Worm (Caenorhabditis elegans) whole organism, L4 larva: Measurements from ENCODE around the gene lido-18.

Experiments
- F10B5.3 ChIP-seq: sonication (generic microtip); optimal IDR thresholded peaks from 2 replicates; lab custom pipeline; 2016; ENCODE audit warnings: mild to moderate bottlenecking, missing genetic modification characterization, missing compliant biosample characterization
- F26F4.8 ChIP-seq: fragments of 200-800 bp; sonication (Bioruptor generic); conservative IDR thresholded peaks from 2 replicates; pipeline ENCODE4 v1.3.6; 2022; ENCODE audit warnings: missing genetic modification characterization, missing compliant biosample characterization
- F37D6.2 ChIP-seq: sonication (generic microtip); optimal IDR thresholded peaks from 2 replicates; lab custom pipeline; 2016; ENCODE audit warnings: mild to moderate bottlenecking, missing genetic modification characterization, missing compliant biosample characterization
- F49E8.2 ChIP-seq: sonication (generic microtip); optimal IDR thresholded peaks from 2 replicates; lab custom pipeline; 2016; ENCODE audit warnings: missing compliant biosample characterization, mild to moderate bottlenecking, missing genetic modification characterization, borderline replicate concordance
- T26A8.4 ChIP-seq: fragments of 200-800 bp; sonication (Bioruptor generic); IDR thresholded peaks from 2 replicates; pipeline ENCODE4 v1.3.6; 2022; ENCODE audit warnings: missing genetic modification characterization, missing compliant biosample characterization
- Y105C5A.15 ChIP-seq: fragments of 200-800 bp; sonication (Bioruptor generic); IDR thresholded peaks from 2 replicates; pipeline ENCODE4 v1.3.6; 2022; ENCODE audit warnings: missing genetic modification characterization, missing compliant biosample characterization
- Y5F2A.4 ChIP-seq: fragments of 200-800 bp; sonication (Bioruptor generic); optimal IDR thresholded peaks from 2 replicates; lab custom pipeline; 2018; ENCODE audit warnings: mild to moderate bottlenecking, missing genetic modification characterization, missing compliant biosample characterization
- ZK546.5 ChIP-seq, 2 experiments: sonication (generic microtip); optimal IDR thresholded peaks; 2 replicates each; lab custom pipeline; 2017; ENCODE audit warnings: missing biosample characterization in 2 of 2, missing genetic modification characterization in 2 of 2
- aha-1 ChIP-seq: fragments of 150-350 bp; peaks from one replicate; lab custom pipeline; 2014; ENCODE audit warnings: missing biosample characterization, missing genetic modification characterization
- arid-1 ChIP-seq: fragments of 200-800 bp; sonication (Bioruptor generic); conservative IDR thresholded peaks from 2 replicates; pipeline ENCODE4 v1.3.6; 2022; ENCODE audit warnings: missing genetic modification reagents, missing genetic modification characterization, missing compliant biosample characterization
- ceh-20 ChIP-seq: fragments of 200-800 bp; sonication (Bioruptor generic); IDR thresholded peaks from 2 replicates; pipeline ENCODE4 v1.3.6; 2022; ENCODE audit warnings: missing genetic modification reagents, missing genetic modification characterization, missing compliant biosample characterization
- ceh-32 ChIP-seq: sonication (generic microtip); optimal IDR thresholded peaks from 2 replicates; lab custom pipeline; 2016; ENCODE audit warnings: mild to moderate bottlenecking, missing genetic modification characterization, missing compliant biosample characterization; ENCODE audit not compliant: poor library complexity
- ceh-82 ChIP-seq: sonication (generic microtip); optimal IDR thresholded peaks from 2 replicates; lab custom pipeline; 2017; ENCODE audit warnings: missing biosample characterization, missing genetic modification characterization
- daf-19 ChIP-seq: fragments of 200-800 bp; sonication (Bioruptor generic); conservative IDR thresholded peaks from 2 replicates; pipeline ENCODE4 v1.3.6; 2022; ENCODE audit warnings: missing genetic modification characterization, missing compliant biosample characterization
- dmd-6 ChIP-seq: fragments of 200-800 bp; sonication (Bioruptor generic); IDR thresholded peaks from 2 replicates; pipeline ENCODE4 v1.3.6; 2022; ENCODE audit warnings: missing genetic modification reagents, missing genetic modification characterization, missing compliant biosample characterization
- egl-43 ChIP-seq: fragments of 200-800 bp; sonication (Bioruptor generic); IDR thresholded peaks from 2 replicates; pipeline ENCODE4 v1.3.6; 2022; ENCODE audit warnings: missing genetic modification reagents, missing genetic modification characterization, missing compliant biosample characterization
- fkh-10 ChIP-seq: fragments of 150-350 bp; optimal IDR thresholded peaks from 2 replicates; lab custom pipeline; 2014; ENCODE audit warnings: missing biosample characterization, missing genetic modification reagents, missing genetic modification characterization
- gei-8 ChIP-seq: fragments of 200-800 bp; sonication (Bioruptor generic); optimal IDR thresholded peaks from 2 replicates; lab custom pipeline; 2018; ENCODE audit warnings: mild to moderate bottlenecking, missing genetic modification characterization, missing compliant biosample characterization
- hlh-30 ChIP-seq: sonication (generic microtip); optimal IDR thresholded peaks from 2 replicates; lab custom pipeline; 2017; ENCODE audit warnings: antibody characterized with exemption, mild to moderate bottlenecking, missing genetic modification characterization, missing compliant biosample characterization; ENCODE audit not compliant: insufficient read depth
- lim-7 ChIP-seq: fragments of 200-800 bp; sonication (Bioruptor generic); IDR thresholded peaks from 2 replicates; pipeline ENCODE4 v1.3.6; 2022; ENCODE audit warnings: missing genetic modification characterization, missing compliant biosample characterization
- lin-13 ChIP-seq: fragments of 150-350 bp; optimal IDR thresholded peaks from 2 replicates; lab custom pipeline; 2014; ENCODE audit warnings: missing biosample characterization, missing genetic modification reagents, missing genetic modification characterization
- lin-15B ChIP-seq: fragments of 150-350 bp; sonication (generic microtip); optimal IDR thresholded peaks from 3 replicates; lab custom pipeline; 2014; ENCODE audit warnings: missing biosample characterization, missing genetic modification characterization
- lin-29 ChIP-seq: fragments of 200-800 bp; sonication (Bioruptor generic); IDR thresholded peaks from 2 replicates; pipeline ENCODE4 v1.3.6; 2022; ENCODE audit warnings: missing genetic modification reagents, missing genetic modification characterization, missing compliant biosample characterization
- lin-38 ChIP-seq: fragments of 200-800 bp; sonication (Bioruptor generic); IDR thresholded peaks from 2 replicates; pipeline ENCODE4 v1.3.6; 2022; ENCODE audit warnings: missing genetic modification reagents, missing genetic modification characterization, missing compliant biosample characterization
- lsy-2 ChIP-seq, 2 experiments: fragments of 150-350 bp in 1 of 2; sonication (generic microtip) in 1 of 2; optimal IDR thresholded peaks; 2 replicates each; lab custom pipeline; 2014 to 2017; ENCODE audit warnings: missing biosample characterization in 2 of 2, missing genetic modification characterization in 2 of 2
- madf-9 ChIP-seq: fragments of 200-800 bp; sonication (Bioruptor generic); conservative IDR thresholded peaks from 2 replicates; pipeline ENCODE4 v1.3.6; 2022; ENCODE audit warnings: missing genetic modification reagents, missing genetic modification characterization, missing compliant biosample characterization
- mdl-1 ChIP-seq, 2 experiments: fragments of 150-350 bp in 1 of 2; sonication (generic microtip) in 1 of 2; optimal IDR thresholded peaks; 2 replicates each; lab custom pipeline; 2014 to 2017; ENCODE audit warnings: missing biosample characterization in 2 of 2, missing genetic modification characterization in 2 of 2
- nhr-102 ChIP-seq: sonication (generic microtip); optimal IDR thresholded peaks from 2 replicates; lab custom pipeline; 2016; ENCODE audit warnings: mild to moderate bottlenecking, missing genetic modification characterization, moderate library complexity, missing compliant biosample characterization
- nhr-11 ChIP-seq: fragments of 150-350 bp; optimal IDR thresholded peaks from 2 replicates; lab custom pipeline; 2014; ENCODE audit warnings: missing biosample characterization, missing genetic modification characterization
- nhr-25 ChIP-seq: sonication (generic microtip); optimal IDR thresholded peaks from 2 replicates; lab custom pipeline; 2017; ENCODE audit warnings: missing genetic modification characterization, mild to moderate bottlenecking, missing compliant biosample characterization, antibody characterized with exemption, moderate library complexity, borderline replicate concordance; ENCODE audit not compliant: insufficient read depth
- nhr-28 ChIP-seq: fragments of 150-350 bp; optimal IDR thresholded peaks from 2 replicates; lab custom pipeline; 2014; ENCODE audit warnings: missing biosample characterization, missing genetic modification characterization
- nhr-41 ChIP-seq: fragments of 200-800 bp; sonication (Bioruptor generic); IDR thresholded peaks from 2 replicates; pipeline ENCODE4 v1.3.6; 2022; ENCODE audit warnings: missing genetic modification reagents, missing genetic modification characterization, missing compliant biosample characterization
- nhr-42 ChIP-seq: fragments of 200-800 bp; sonication (Bioruptor generic); IDR thresholded peaks from 2 replicates; pipeline ENCODE4 v1.3.6; 2022; ENCODE audit warnings: missing genetic modification characterization, missing compliant biosample characterization
- nhr-6 ChIP-seq: fragments of 150-350 bp; optimal IDR thresholded peaks from 2 replicates; lab custom pipeline; 2014; ENCODE audit warnings: missing biosample characterization, missing genetic modification characterization
- nhr-76 ChIP-seq: fragments of 150-350 bp; optimal IDR thresholded peaks from 2 replicates; lab custom pipeline; 2014; ENCODE audit warnings: missing biosample characterization, missing genetic modification characterization
- nhr-77 ChIP-seq: fragments of 150-350 bp; optimal IDR thresholded peaks from 2 replicates; lab custom pipeline; 2014; ENCODE audit warnings: missing biosample characterization, missing genetic modification characterization
- pha-4 ChIP-seq, 2 experiments: fragments of 150-350 bp in 1 of 2; fragments of 200-800 bp in 1 of 2; sonication (Bioruptor generic) in 1 of 2; IDR thresholded peaks in 1 of 2; optimal IDR thresholded peaks in 1 of 2; 2 replicates each; pipeline versions ENCODE4 v1.3.6 to Lab custom; 2014 to 2022; ENCODE audit warnings: missing genetic modification characterization in 2 of 2, missing genetic modification reagents in 2 of 2, missing biosample characterization in 1 of 2, missing compliant biosample characterization in 1 of 2
- php-3 ChIP-seq: fragments of 200-800 bp; sonication (Bioruptor generic); IDR thresholded peaks from 2 replicates; pipeline ENCODE4 v1.3.6; 2022; ENCODE audit warnings: missing genetic modification reagents, missing genetic modification characterization, missing compliant biosample characterization
- rbr-2 ChIP-seq: sonication (generic microtip); optimal IDR thresholded peaks from 2 replicates; lab custom pipeline; 2016; ENCODE audit warnings: missing genotype, missing genetic modification characterization, missing compliant biosample characterization
- sdz-12 ChIP-seq: fragments of 200-800 bp; sonication (Bioruptor generic); optimal IDR thresholded peaks from 2 replicates; lab custom pipeline; 2018; ENCODE audit warnings: mild to moderate bottlenecking, missing genetic modification characterization, missing compliant biosample characterization
- set-16 ChIP-seq: fragments of 200-800 bp; sonication (Bioruptor generic); IDR thresholded peaks from 2 replicates; pipeline ENCODE4 v1.3.6; 2022; ENCODE audit warnings: missing genetic modification reagents, missing genetic modification characterization, missing compliant biosample characterization
- snpc-4 ChIP-seq: fragments of 150-350 bp; optimal IDR thresholded peaks from 2 replicates; lab custom pipeline; 2014; ENCODE audit warnings: missing biosample characterization, missing genetic modification characterization
- spr-1 ChIP-seq: sonication (generic microtip); optimal IDR thresholded peaks from 2 replicates; lab custom pipeline; 2016; ENCODE audit warnings: mild to moderate bottlenecking, missing genetic modification characterization, missing compliant biosample characterization
- tra-1 ChIP-seq: fragments of 200-800 bp; sonication (Bioruptor generic); IDR thresholded peaks from 2 replicates; pipeline ENCODE4 v1.3.6; 2022; ENCODE audit warnings: missing genetic modification reagents, missing genetic modification characterization, missing compliant biosample characterization
- unc-62 ChIP-seq, 3 experiments: fragments of 150-350 bp in 1 of 3; sonication (generic microtip); optimal IDR thresholded peaks in 2 of 3; peaks in 1 of 3; 1 replicate in 1 of 3; 2 replicates in 2 of 3; lab custom pipeline; 2014 to 2017; ENCODE audit warnings: missing biosample characterization in 3 of 3, missing genetic modification characterization in 3 of 3, missing genetic modification reagents in 3 of 3, missing genotype in 1 of 3
- zag-1 ChIP-seq: fragments of 150-350 bp; optimal IDR thresholded peaks from 2 replicates; lab custom pipeline; 2014; ENCODE audit warnings: missing biosample characterization, missing genetic modification characterization
- zfp-2 ChIP-seq: sonication (generic microtip); optimal IDR thresholded peaks from 2 replicates; lab custom pipeline; 2016; ENCODE audit warnings: mild to moderate bottlenecking, missing genetic modification characterization, missing compliant biosample characterization
- zfp-3 ChIP-seq: fragments of 200-800 bp; sonication (Bioruptor generic); conservative IDR thresholded peaks from 2 replicates; pipeline ENCODE4 v1.3.6; 2022; ENCODE audit warnings: missing genetic modification reagents, missing genetic modification characterization, missing compliant biosample characterization
- ztf-11 ChIP-seq: fragments of 150-350 bp; optimal IDR thresholded peaks from 2 replicates; lab custom pipeline; 2014; ENCODE audit warnings: missing biosample characterization, missing genetic modification characterization
- ztf-7 ChIP-seq: fragments of 150-350 bp; optimal IDR thresholded peaks from 2 replicates; lab custom pipeline; 2014; ENCODE audit warnings: missing biosample characterization, missing genetic modification characterization

Gene lido-18

DNA sequence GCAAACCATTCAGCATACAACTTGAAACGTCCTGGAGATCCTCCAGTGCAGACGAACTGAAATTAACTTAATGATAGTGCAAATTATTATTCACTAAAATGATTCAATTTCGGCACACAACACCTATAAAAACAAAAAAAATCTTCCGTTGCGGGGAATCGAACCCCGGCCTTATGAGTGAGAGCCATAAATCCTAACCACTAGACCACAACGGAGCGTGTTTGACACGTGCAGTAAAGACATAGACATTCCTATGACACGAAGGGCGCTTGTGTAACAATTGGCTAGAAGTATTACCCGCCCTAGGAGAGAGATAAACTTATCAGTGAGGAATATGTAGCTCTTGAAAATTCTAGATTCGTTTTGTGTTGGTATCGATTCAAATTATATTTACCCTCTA lies 20.1 kb upstream of the lido-18 start (continued):
- TF ChIP-seq php-3 (peak; percentile 77), zfp-2 (tag; lab: Kevin White, UChicago) (no peak), mdl-1 (tag; optimal IDR thresholded peaks at IDR 0.05; lab: Kevin White, UChicago) (peak in 1 of 2 experiments; percentile 92), lin-13 (GFP tag; lab: Kevin White, UChicago) (no peak), ceh-20 (GFP tag; lab: Robert Waterston, UW) (no peak), nhr-77 (tag; lab: Kevin White, UChicago) (no peak), pha-4 (GFP tag; IDR thresholded peaks at IDR 0.05; lab: Robert Waterston, UW) (no peak), pha-4 (tag; optimal IDR thresholded peaks at IDR 0.05; lab: Kevin White, UChicago) (no peak), lim-7 (GFP tag; lab: Robert Waterston, UW) (peak; percentile 86), ztf-7 (tag; lab: Kevin White, UChicago) (no peak), rbr-2 (tag; lab: Kevin White, UChicago) (peak; percentile 40), nhr-28 (tag; lab: Kevin White, UChicago) (peak; percentile 13), F26F4.8 (GFP tag; lab: Robert Waterston, UW) (0 out of 2 replicates have a peak, but pooled peaks have one; percentile 11), daf-19 (GFP tag; lab: Robert Waterston, UW) (peak; percentile 79; the same call in 1 of the 2 replicates), nhr-102 (tag; lab: Kevin White, UChicago) (peak; percentile 30), F10B5.3 (tag; lab: Kevin White, UChicago) (no peak), snpc-4 (tag; lab: Kevin White, UChicago) (no peak), spr-1 (tag; lab: Kevin White, UChicago) (no peak), zag-1 (tag; lab: Kevin White, UChicago) (no peak), nhr-6 (no peak), lin-29 (GFP tag; lab: Robert Waterston, UW) (no peak), hlh-30 (peak; percentile 61), nhr-25 (tag; lab: Kevin White, UChicago) (no peak), Y5F2A.4 (GFP tag; lab: Kevin White, UChicago) (no peak), ztf-11 (tag; lab: Kevin White, UChicago) (no peak), set-16 (no peak), aha-1 (tag; lab: Kevin White, UChicago) (no peak), arid-1 (GFP tag; lab: Robert Waterston, UW) (peak; percentile 74), madf-9 (GFP tag; lab: Robert Waterston, UW) (peak; percentile 81), F49E8.2 (tag; lab: Kevin White, UChicago) (peak; percentile 37), nhr-41 (GFP tag; lab: Robert Waterston, UW) (0 out of 2 replicates have a peak, but pooled peaks have one; percentile 60), nhr-76 (tag; lab: Kevin White, UChicago) (no peak), ZK546.5 (tag; optimal IDR thresholded peaks at IDR 0.05; lab: Kevin White, UChicago) (no peak), Y105C5A.15 (GFP tag; lab: Robert Waterston, UW) (no peak), tra-1 (GFP tag; lab: Robert Waterston, UW) (peak; percentile 67), sdz-12 (GFP tag; lab: Kevin White, UChicago) (peak; percentile 0), lin-15B (tag; lab: Kevin White, UChicago) (no peak), fkh-10 (GFP tag; lab: Kevin White, UChicago) (no peak), F37D6.2 (tag; lab: Kevin White, UChicago) (no peak), T26A8.4 (peak; percentile 53), egl-43 (peak; percentile 76), zfp-3 (0 out of 2 replicates have a peak, but pooled peaks have one; percentile 41), ceh-82 (tag; lab: Kevin White, UChicago) (no peak), nhr-11 (tag; lab: Kevin White, UChicago) (peak; percentile 32), nhr-42 (GFP tag; lab: Robert Waterston, UW) (0 out of 2 replicates have a peak, but pooled peaks have one; percentile 61), lsy-2 (tag; optimal IDR thresholded peaks at IDR 0.05; lab: Kevin White, UChicago) (peak in 1 of 2 experiments; percentile 57), ceh-32 (tag; lab: Kevin White, UChicago) (no peak), lin-38 (no peak), dmd-6 (peak; percentile 49), gei-8 (GFP tag; lab: Kevin White, UChicago) (peak; percentile 46), unc-62 (GFP tag; optimal IDR thresholded peaks at IDR 0.05 in 1 of 2; lab: Kevin White, UChicago) (no peak), unc-62 (tag; optimal IDR thresholded peaks at IDR 0.05; lab: Kevin White, UChicago) (no peak)
